Fruit fly (Drosophila melanogaster) whole organism, prepupa: Measurements from ENCODE around the gene Jon74E.

Source experiments
- CG11762 ChIP-seq: fragments of 200-800 bp; sonication (Bioruptor generic); optimal IDR thresholded peaks from 3 replicates; lab custom pipeline; 2016; ENCODE audit warnings: missing biosample characterization, missing genetic modification characterization; ENCODE audit not compliant: insufficient read depth
- CG31627 ChIP-seq: fragments of 200-800 bp; sonication (Bioruptor generic); optimal IDR thresholded peaks from 3 replicates; lab custom pipeline; 2016; ENCODE audit warnings: missing biosample characterization, missing genetic modification characterization
- CG32006 ChIP-seq: fragments of 200-800 bp; sonication (Bioruptor generic); optimal IDR thresholded peaks from 3 replicates; lab custom pipeline; 2017; ENCODE audit warnings: missing biosample characterization, mild to moderate bottlenecking, missing genetic modification characterization
- CG6276 ChIP-seq: fragments of 200-800 bp; sonication (Bioruptor generic); optimal IDR thresholded peaks from 2 replicates; lab custom pipeline; 2017; ENCODE audit warnings: missing biosample characterization, mild to moderate bottlenecking, missing genetic modification characterization
- CG8319 ChIP-seq: fragments of 200-800 bp; sonication (Bioruptor generic); optimal IDR thresholded peaks from 3 replicates; lab custom pipeline; 2016; ENCODE audit warnings: missing biosample characterization, missing genetic modification characterization
- Eip75B ChIP-seq: fragments of 200-800 bp; sonication (Bioruptor generic); optimal IDR thresholded peaks from 3 replicates; lab custom pipeline; 2016; ENCODE audit warnings: missing biosample characterization, missing genetic modification characterization
- Lpt ChIP-seq: fragments of 200-800 bp; sonication (Bioruptor generic); optimal IDR thresholded peaks from 3 replicates; lab custom pipeline; 2016; ENCODE audit warnings: missing biosample characterization, missing genetic modification characterization
- Smox ChIP-seq: fragments of 200-800 bp; sonication (Bioruptor generic); optimal IDR thresholded peaks from 3 replicates; lab custom pipeline; 2016; ENCODE audit warnings: missing biosample characterization, missing genetic modification characterization
- ss ChIP-seq, 2 experiments: fragments of 200-800 bp; sonication (Bioruptor generic); optimal IDR thresholded peaks; 2 replicates in 1 of 2; 3 replicates in 1 of 2; lab custom pipeline; 2017 to 2018; ENCODE audit warnings: mild to moderate bottlenecking in 2 of 2, missing biosample characterization in 2 of 2, missing genetic modification characterization in 2 of 2, moderate library complexity in 1 of 2

- no peak for TF ChIP-seq CG6276 (GFP tag; lab: Kevin White, UChicago)
- TF ChIP-seq CG11762 (GFP tag; lab: Kevin White, UChicago) = no peak
- TF ChIP-seq Lpt (GFP tag; lab: Kevin White, UChicago) = peak; percentile 13
- peak; percentile 13 to 38 for TF ChIP-seq ss (GFP tag; optimal IDR thresholded peaks at IDR 0.05; lab: Kevin White, UChicago)
- TF ChIP-seq Smox (GFP tag; lab: Kevin White, UChicago) = peak; percentile 43
- TF ChIP-seq CG32006 (GFP tag; lab: Kevin White, UChicago) = no peak
- TF ChIP-seq CG31627 (GFP tag; lab: Kevin White, UChicago) = no peak
- peak; percentile 60 for TF ChIP-seq Eip75B (GFP tag; lab: Kevin White, UChicago)
- TF ChIP-seq CG8319 (GFP tag; lab: Kevin White, UChicago) = no peak
Measured at dm6 chr3L:17569737-17570546, 21.0 kb upstream of the Jon74E start.
